Fruit fly (Drosophila melanogaster) whole organism, embryonic: Measurements from ENCODE around the gene Scox.

ENCODE experiments used
- BEAF-32 ChIP-seq: fragments of 200-800 bp; sonication (Bioruptor generic); optimal IDR thresholded peaks from 3 replicates; lab custom pipeline; 2017; ENCODE audit warnings: missing biosample characterization, missing genetic modification characterization, mild to moderate bottlenecking, moderate library complexity, missing genetic modification reagents
- CG13287 ChIP-seq: fragments of 200-800 bp; sonication (Bioruptor generic); IDR thresholded peaks from 2 replicates; pipeline ENCODE4 v1.3.6; 2022; ENCODE audit warnings: missing biosample characterization, missing genetic modification characterization; ENCODE audit not compliant: partially characterized antibody
- CG14965 ChIP-seq: fragments of 200-800 bp; sonication (Bioruptor generic); optimal IDR thresholded peaks from 2 replicates; lab custom pipeline; 2016; ENCODE audit warnings: missing biosample characterization, missing genetic modification characterization, borderline replicate concordance
- CG2678 ChIP-seq: fragments of 200-800 bp; sonication (Bioruptor generic); optimal IDR thresholded peaks from 3 replicates; lab custom pipeline; 2019; ENCODE audit warnings: missing biosample characterization, mild to moderate bottlenecking, missing genetic modification characterization, moderate library complexity
- CG34422 ChIP-seq: fragments of 200-800 bp; sonication (Bioruptor generic); IDR thresholded peaks from 3 replicates; pipeline ENCODE4 v1.3.6; 2022; ENCODE audit warnings: missing biosample characterization, missing genetic modification characterization
- CG3726 ChIP-seq: fragments of 200-800 bp; sonication (Bioruptor generic); IDR thresholded peaks from 3 replicates; pipeline ENCODE4, ENCODE4 v1.3.6; 2022; ENCODE audit warnings: missing biosample characterization, missing genetic modification characterization
- CG7928 ChIP-seq: fragments of 200-800 bp; sonication (Bioruptor generic); optimal IDR thresholded peaks from 2 replicates; lab custom pipeline; 2017; ENCODE audit warnings: missing biosample characterization, mild to moderate bottlenecking, missing genetic modification characterization
- CG7963 ChIP-seq: fragments of 200-800 bp; sonication (Bioruptor generic); IDR thresholded peaks from 3 replicates; pipeline ENCODE4 v1.3.6; 2022; ENCODE audit warnings: missing biosample characterization, missing genetic modification characterization; ENCODE audit not compliant: partially characterized antibody
- CG8290 ChIP-seq, 3 experiments: fragments of 200-800 bp; sonication (Bioruptor generic); optimal IDR thresholded peaks; 2 replicates each; lab custom pipeline; 2016 to 2019; ENCODE audit warnings: missing biosample characterization in 3 of 3, missing genetic modification characterization in 3 of 3, mild to moderate bottlenecking in 2 of 3, moderate library complexity in 1 of 3
- CG9437 ChIP-seq: fragments of 200-800 bp; sonication (Bioruptor generic); optimal IDR thresholded peaks from 2 replicates; lab custom pipeline; 2018; ENCODE audit warnings: missing biosample characterization, mild to moderate bottlenecking, missing genetic modification characterization
- Dll ChIP-seq: fragments of 200-800 bp; sonication (Bioruptor generic); IDR thresholded peaks from 4 replicates; pipeline ENCODE4 v1.3.6; 2022; ENCODE audit warnings: missing biosample characterization, missing genetic modification characterization; ENCODE audit not compliant: partially characterized antibody
- Dp ChIP-seq: fragments of 200-800 bp; sonication (Bioruptor generic); optimal IDR thresholded peaks from 2 replicates; lab custom pipeline; 2018; ENCODE audit warnings: missing biosample characterization, mild to moderate bottlenecking, missing genetic modification characterization, moderate library complexity
- E2f2 ChIP-seq: fragments of 200-800 bp; sonication (Bioruptor generic); IDR thresholded peaks from 2 replicates; pipeline ENCODE4 v1.3.6; 2022; ENCODE audit warnings: missing biosample characterization, missing genetic modification characterization
- HLH4C ChIP-seq: fragments of 200-800 bp; sonication (Bioruptor generic); IDR thresholded peaks from 3 replicates; pipeline ENCODE4 v1.3.6; 2022; ENCODE audit warnings: missing biosample characterization, missing genetic modification characterization; ENCODE audit not compliant: partially characterized antibody
- HmgZ ChIP-seq: fragments of 200-800 bp; sonication (Bioruptor generic); optimal IDR thresholded peaks from 2 replicates; lab custom pipeline; 2018; ENCODE audit warnings: missing biosample characterization, mild to moderate bottlenecking, missing genetic modification characterization
- Lhr ChIP-seq: fragments of 200-800 bp; sonication (Bioruptor generic); optimal IDR thresholded peaks from 3 replicates; lab custom pipeline; 2017; ENCODE audit warnings: mild to moderate bottlenecking, missing biosample characterization, missing genetic modification reagents, missing genetic modification characterization
- MESR4 ChIP-seq: fragments of 200-800 bp; sonication (Bioruptor generic); optimal IDR thresholded peaks from 2 replicates; lab custom pipeline; 2018; ENCODE audit warnings: missing biosample characterization, mild to moderate bottlenecking, missing genetic modification characterization, moderate library complexity
- Med ChIP-seq: fragments of 200-800 bp; sonication (Bioruptor generic); peaks from one replicate; lab custom pipeline; 2016; ENCODE audit warnings: missing biosample characterization, missing genetic modification characterization, mild to moderate bottlenecking, inconsistent platforms, moderate library complexity
- Myb ChIP-seq: fragments of 200-800 bp; sonication (Bioruptor generic); optimal IDR thresholded peaks from 2 replicates; lab custom pipeline; 2016; ENCODE audit warnings: missing biosample characterization, missing genetic modification characterization
- Scr ChIP-seq: fragments of 200-800 bp; sonication (Bioruptor generic); IDR thresholded peaks from 2 replicates; pipeline ENCODE4 v1.3.6; 2022; ENCODE audit warnings: missing biosample characterization, missing genetic modification characterization; ENCODE audit not compliant: partially characterized antibody
- Ssrp ChIP-seq: fragments of 200-800 bp; sonication (Bioruptor generic); optimal IDR thresholded peaks from 2 replicates; lab custom pipeline; 2018; ENCODE audit warnings: missing biosample characterization, mild to moderate bottlenecking, missing genetic modification characterization, moderate library complexity
- Trl ChIP-seq, 3 experiments: fragments of >200 bp in 2 of 3; fragments of 200-800 bp in 1 of 3; sonication (Bioruptor generic) in 1 of 3; optimal IDR thresholded peaks; 2 replicates in 1 of 3; 3 replicates in 2 of 3; lab custom pipeline; 2016 to 2017; ENCODE audit warnings: missing biosample characterization in 1 of 3, missing genetic modification characterization in 1 of 3
- YL-1 ChIP-seq: fragments of 200-800 bp; sonication (Bioruptor generic); optimal IDR thresholded peaks from 3 replicates; lab custom pipeline; 2017; ENCODE audit warnings: missing biosample characterization, mild to moderate bottlenecking, missing genetic modification characterization
- al ChIP-seq: fragments of 200-800 bp; sonication (Bioruptor generic); IDR thresholded peaks from 2 replicates; pipeline ENCODE4 v1.3.6; 2022; ENCODE audit warnings: missing biosample characterization, missing genetic modification characterization
- amos ChIP-seq: fragments of 200-800 bp; sonication (Bioruptor generic); IDR thresholded peaks from 2 replicates; pipeline ENCODE4 v1.3.6; 2022; ENCODE audit warnings: missing biosample characterization, missing genetic modification characterization; ENCODE audit not compliant: partially characterized antibody
- bbx ChIP-seq: fragments of 200-800 bp; sonication (Bioruptor generic); IDR thresholded peaks from 2 replicates; pipeline ENCODE4 v1.3.6; 2022; ENCODE audit warnings: missing biosample characterization, missing genetic modification characterization; ENCODE audit not compliant: partially characterized antibody
- crp ChIP-seq, 2 experiments: fragments of 200-800 bp; sonication (Bioruptor generic); optimal IDR thresholded peaks; 2 replicates in 1 of 2; 3 replicates in 1 of 2; lab custom pipeline; 2017; ENCODE audit warnings: missing biosample characterization in 2 of 2, missing genetic modification characterization in 2 of 2, mild to moderate bottlenecking in 1 of 2, moderate library complexity in 1 of 2
- danr ChIP-seq: fragments of 200-800 bp; sonication (Bioruptor generic); IDR thresholded peaks from 2 replicates; pipeline ENCODE4 v1.3.6; 2022; ENCODE audit warnings: missing biosample characterization, missing genetic modification characterization
- ftz-f1 ChIP-seq: fragments of 200-800 bp; sonication (Bioruptor generic); optimal IDR thresholded peaks from 2 replicates; lab custom pipeline; 2016; ENCODE audit warnings: missing biosample characterization, missing genetic modification characterization
- grn ChIP-seq: fragments of 200-800 bp; sonication (Bioruptor generic); optimal IDR thresholded peaks from 3 replicates; lab custom pipeline; 2017; ENCODE audit warnings: missing biosample characterization, missing genetic modification characterization
- gro ChIP-seq: fragments of 200-800 bp; sonication (Bioruptor generic); optimal IDR thresholded peaks from 2 replicates; lab custom pipeline; 2016; ENCODE audit warnings: missing biosample characterization, missing genetic modification characterization
- gt ChIP-seq: fragments of 200-800 bp; sonication (Bioruptor generic); IDR thresholded peaks from 2 replicates; pipeline ENCODE4 v1.3.6; 2022; ENCODE audit warnings: missing biosample characterization, missing genetic modification characterization
- ham ChIP-seq: fragments of 200-800 bp; sonication (Bioruptor generic); IDR thresholded peaks from 2 replicates; pipeline ENCODE4 v1.3.6; 2022; ENCODE audit warnings: missing biosample characterization, missing genetic modification characterization
- hbn ChIP-seq: fragments of 200-800 bp; sonication (Bioruptor generic); IDR thresholded peaks from 2 replicates; pipeline ENCODE4 v1.3.6; 2022; ENCODE audit warnings: missing biosample characterization, missing genetic modification characterization; ENCODE audit not compliant: partially characterized antibody
- hkb ChIP-seq, 2 experiments: fragments of 200-800 bp in 1 of 2; fragments of >200 bp in 1 of 2; sonication (Bioruptor generic) in 1 of 2; IDR thresholded peaks in 1 of 2; optimal IDR thresholded peaks in 1 of 2; 2 replicates each; pipeline versions ENCODE4 v1.3.6 to Lab custom; 2017 to 2022; ENCODE audit warnings: missing biosample characterization in 1 of 2, missing genetic modification characterization in 1 of 2
- inv ChIP-seq: fragments of 200-800 bp; sonication (Bioruptor generic); IDR thresholded peaks from 2 replicates; pipeline ENCODE4 v1.3.6; 2022; ENCODE audit warnings: missing biosample characterization, missing genetic modification characterization; ENCODE audit not compliant: partially characterized antibody
- knrl ChIP-seq: fragments of 200-800 bp; sonication (Bioruptor generic); IDR thresholded peaks from 3 replicates; pipeline ENCODE4 v1.3.6; 2022; ENCODE audit warnings: missing biosample characterization, missing genetic modification characterization; ENCODE audit not compliant: partially characterized antibody
- nmo ChIP-seq: fragments of 200-800 bp; sonication (Bioruptor generic); optimal IDR thresholded peaks from 2 replicates; lab custom pipeline; 2018; ENCODE audit warnings: missing biosample characterization, mild to moderate bottlenecking, missing genetic modification characterization, moderate library complexity
- phol ChIP-seq: fragments of 200-800 bp; sonication (Bioruptor generic); optimal IDR thresholded peaks from 3 replicates; lab custom pipeline; 2018; ENCODE audit warnings: missing biosample characterization, mild to moderate bottlenecking, missing genetic modification characterization, moderate library complexity
- scrt ChIP-seq: fragments of 200-800 bp; sonication (Bioruptor generic); optimal IDR thresholded peaks from 2 replicates; lab custom pipeline; 2018; ENCODE audit warnings: missing biosample characterization, mild to moderate bottlenecking, missing genetic modification characterization, moderate library complexity
- stwl ChIP-seq: fragments of 200-800 bp; sonication (Bioruptor generic); optimal IDR thresholded peaks from 3 replicates; lab custom pipeline; 2018; ENCODE audit warnings: missing biosample characterization, mild to moderate bottlenecking, missing genetic modification characterization, moderate library complexity
- sug ChIP-seq: fragments of 200-800 bp; optimal IDR thresholded peaks from 2 replicates; lab custom pipeline; 2019; ENCODE audit warnings: missing biosample characterization, mild to moderate bottlenecking, missing genetic modification characterization, moderate library complexity
- vnd ChIP-seq: fragments of 200-800 bp; sonication (Bioruptor generic); IDR thresholded peaks from 3 replicates; pipeline ENCODE4 v1.3.6; 2022; ENCODE audit warnings: missing biosample characterization, missing genetic modification characterization; ENCODE audit not compliant: partially characterized antibody

Scox gene

dm6 chr2L:4950667-4951066 is 18.1 kb downstream of the Scox start, which contains the start of gene Jon25Biii:
Gene Jon25Biii, minus strand, starts transcription at chr2L:4950767.
- TF ChIP-seq CG2678 (tag; lab: Kevin White, UChicago) = no peak
- TF ChIP-seq CG8290 (GFP tag; optimal IDR thresholded peaks at IDR 0.05; lab: Kevin White, UChicago) = no peak
- no peak for TF ChIP-seq CG8290 (tag; optimal IDR thresholded peaks at IDR 0.05; lab: Kevin White, UChicago)
- peak; percentile 84 for TF ChIP-seq sug (tag; lab: Kevin White, UChicago)

DNA sequence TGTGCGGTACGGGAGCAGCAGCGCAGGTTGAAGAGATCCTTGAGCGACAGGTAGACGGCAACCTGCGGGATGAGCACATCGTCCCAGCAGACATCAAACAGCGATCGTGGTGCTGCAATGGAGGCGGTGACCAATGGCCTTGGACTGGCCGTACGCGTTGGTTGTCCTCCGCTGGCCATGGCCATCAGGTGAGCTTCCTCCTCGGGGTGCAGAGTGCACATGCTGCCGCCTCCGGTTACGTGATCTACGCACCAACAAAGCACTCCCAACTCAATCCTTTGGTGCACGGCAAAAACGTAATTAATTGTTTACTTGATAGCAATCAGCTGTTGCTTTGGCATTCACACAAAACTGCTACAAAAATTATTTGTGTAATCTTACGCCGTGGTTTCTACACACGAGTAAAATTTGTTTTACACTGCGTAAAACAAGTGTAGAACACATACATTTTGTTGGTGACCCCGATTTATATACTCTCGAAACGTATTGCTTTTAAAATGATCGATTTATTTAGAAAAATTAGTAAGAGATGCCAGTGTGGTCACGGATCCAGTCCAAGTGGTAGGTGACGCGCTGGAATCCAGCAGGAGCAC is 19.2 kb downstream of the Scox start, which contains the start of gene jet:
Gene jet (minus strand): TSS at position 332 of the 593 bp plus-strand sequence.
- TF ChIP-seq inv (GFP tag; lab: Robert Waterston, UW) = 0 out of 2 replicates have a peak, but pooled peaks have one; percentile 8
- peak; percentile 55; the same call in 1 of the 3 replicates for TF ChIP-seq CG7963 (GFP tag; lab: Robert Waterston, UW)
- no peak for TF ChIP-seq ham
- TF ChIP-seq CG7928 (GFP tag; lab: Kevin White, UChicago) = no peak
- peak; percentile 1 for TF ChIP-seq scrt
- peak; percentile 24 for TF ChIP-seq BEAF-32 (GFP tag; lab: Kevin White, UChicago)
- no peak for TF ChIP-seq hkb (optimal IDR thresholded peaks at IDR 0.05; lab: Kevin White, UChicago)
- no peak for TF ChIP-seq hkb (GFP tag; IDR thresholded peaks at IDR 0.05; lab: Robert Waterston, UW)
- 0 out of 2 replicates have a peak, but pooled peaks have one; percentile 20 for TF ChIP-seq hbn
- TF ChIP-seq stwl (tag; lab: Kevin White, UChicago) = peak; percentile 49
- TF ChIP-seq danr = no peak
- TF ChIP-seq CG9437 = peak; percentile 19
- TF ChIP-seq CG3726 (GFP tag; lab: Robert Waterston, UW) = no peak
- TF ChIP-seq Dp (GFP tag; lab: Kevin White, UChicago) = peak; percentile 34
- no peak for TF ChIP-seq al (GFP tag; lab: Robert Waterston, UW)
- peak; percentile 43; the same call in 1 of the 3 replicates for TF ChIP-seq vnd (GFP tag; lab: Robert Waterston, UW)
- TF ChIP-seq phol (tag; lab: Kevin White, UChicago) = peak; percentile 28
- peak; percentile 24; the same call in 1 of the 3 replicates for TF ChIP-seq CG34422
- TF ChIP-seq E2f2 (GFP tag; lab: Robert Waterston, UW) = peak; percentile 59
- TF ChIP-seq Trl (optimal IDR thresholded peaks at IDR 0.05; lab: Kevin White, UChicago) = no peak
- no peak for TF ChIP-seq Trl (GFP tag; optimal IDR thresholded peaks at IDR 0.05; lab: Kevin White, UChicago)
- TF ChIP-seq Ssrp (tag; lab: Kevin White, UChicago) = no peak
- peak; percentile 81 for TF ChIP-seq ftz-f1 (GFP tag; lab: Kevin White, UChicago)
- peak; percentile 8 for TF ChIP-seq Myb
- no peak for TF ChIP-seq gro (GFP tag; lab: Kevin White, UChicago)
- peak; percentile 57 for TF ChIP-seq HmgZ
- TF ChIP-seq gt (GFP tag; lab: Robert Waterston, UW) = no peak
- peak; percentile 78 to 93 for TF ChIP-seq crp (GFP tag; optimal IDR thresholded peaks at IDR 0.05; lab: Kevin White, UChicago)
- TF ChIP-seq CG13287 (GFP tag; lab: Robert Waterston, UW) = peak; percentile 52; the same call in 1 of the 2 replicates
- TF ChIP-seq CG14965 (GFP tag; lab: Kevin White, UChicago) = no peak
- TF ChIP-seq nmo (GFP tag; lab: Kevin White, UChicago) = peak; percentile 9
- TF ChIP-seq YL-1 (GFP tag; lab: Kevin White, UChicago) = peak; percentile 2
- peak; percentile 63 for TF ChIP-seq knrl (GFP tag; lab: Robert Waterston, UW)
- TF ChIP-seq bbx = peak; percentile 48
- peak; percentile 78 for TF ChIP-seq grn (GFP tag; lab: Kevin White, UChicago)
- 0 out of 4 replicates have a peak, but pooled peaks have one; percentile 22 for TF ChIP-seq Dll
- peak; percentile 67 for TF ChIP-seq Med (GFP tag; lab: Kevin White, UChicago)
- peak; percentile 65 for TF ChIP-seq MESR4 (GFP tag; lab: Kevin White, UChicago)
- TF ChIP-seq Scr (GFP tag; lab: Robert Waterston, UW) = peak; percentile 24; the same call in 1 of the 2 replicates
- no peak for TF ChIP-seq Lhr (GFP tag; lab: Kevin White, UChicago)
- TF ChIP-seq HLH4C = peak; percentile 55; the same call in 1 of the 3 replicates
- peak; percentile 82 for TF ChIP-seq amos (GFP tag; lab: Robert Waterston, UW)
